Worm (Caenorhabditis elegans) whole organism, young adult: ENCODE results near the gene Y82E9BR.20.
"Not testable (repeated sequence)": the region's sequence is repeated elsewhere in the genome, so short reads cannot be mapped to it uniquely, and the experiment has no call there.

Experiments used
- ccch-3 ChIP-seq: fragments of 200-800 bp; sonication (Bioruptor generic); optimal IDR thresholded peaks from 2 replicates; lab custom pipeline; 2018; ENCODE audit warnings: mild to moderate bottlenecking, missing genetic modification characterization, missing compliant biosample characterization
- hsf-1 ChIP-seq: fragments of 200-800 bp; sonication (Bioruptor generic); IDR thresholded peaks from 2 replicates; pipeline ENCODE4 v1.3.6; 2022; ENCODE audit warnings: missing genetic modification reagents, missing genetic modification characterization, missing compliant biosample characterization
- lag-1 ChIP-seq: fragments of 200-800 bp; sonication (Bioruptor generic); IDR thresholded peaks from 2 replicates; pipeline ENCODE4 v1.3.6; 2022; ENCODE audit warnings: missing genetic modification reagents, missing genetic modification characterization, missing compliant biosample characterization
- unc-130 ChIP-seq: sonication (generic microtip); optimal IDR thresholded peaks from 2 replicates; lab custom pipeline; 2016; ENCODE audit warnings: missing genetic modification reagents, missing genetic modification characterization, missing compliant biosample characterization

DNA sequence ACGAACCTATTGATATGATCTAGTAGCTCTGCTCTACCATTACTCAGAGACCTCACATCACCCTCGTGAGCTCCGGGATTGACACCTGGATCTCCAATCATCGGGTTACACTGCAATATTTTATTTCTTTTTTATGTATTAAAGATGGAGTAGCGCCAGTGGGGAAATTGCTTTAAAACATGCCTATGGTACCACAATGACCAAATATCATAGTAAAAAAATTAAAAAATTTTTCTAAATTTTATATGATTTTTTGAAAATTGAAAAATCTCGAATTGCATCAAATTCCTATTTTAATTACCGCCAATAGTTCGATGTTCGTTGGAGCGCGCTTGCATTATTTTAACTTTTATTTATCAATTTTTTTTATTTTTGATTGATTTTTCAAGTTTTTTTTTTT, 3.7 kb downstream of the Y82E9BR.20 start, which contains the start of gene pals-40:
- not testable (repeated sequence) for TF ChIP-seq hsf-1 (GFP tag; lab: Robert Waterston, UW); unc-130; lag-1 (GFP tag; lab: Robert Waterston, UW); ccch-3 (GFP tag; lab: Kevin White, UChicago)
